Worm (Caenorhabditis elegans): ENCODE measurements around the gene F22H10.3.

The F22H10.3 gene

DNA sequence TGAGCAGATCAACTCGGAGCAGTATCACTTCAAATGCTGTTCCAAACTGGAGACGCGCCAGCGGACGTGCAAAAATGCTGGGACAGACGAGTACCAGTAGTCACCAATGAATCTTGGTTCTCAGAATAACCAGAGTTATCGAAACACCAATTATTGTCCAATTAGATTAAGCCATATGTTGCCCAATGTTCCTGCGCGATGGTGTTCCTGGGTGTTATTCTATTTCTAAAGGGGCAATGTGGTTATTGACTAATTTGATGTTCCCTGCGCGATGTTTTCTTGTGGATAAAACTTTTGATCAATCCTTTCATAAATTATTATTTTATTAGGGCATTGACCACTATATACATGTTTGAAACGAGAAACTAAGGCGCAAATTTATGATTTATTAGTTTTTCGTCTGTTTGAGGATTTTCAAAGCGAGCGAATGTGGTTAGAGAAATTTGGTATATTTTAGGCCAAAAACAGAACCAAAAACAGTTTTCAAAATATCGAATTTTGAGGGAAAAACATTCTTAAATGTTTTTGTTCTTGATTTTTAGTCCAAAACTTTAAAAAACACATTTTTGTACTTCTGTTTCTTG lies 4.5 kb upstream of the F22H10.3 start:
- TF ChIP-seq ets-7 (tag; optimal IDR thresholded peaks at IDR 0.05) = no peak
- no peak for TF ChIP-seq ceh-13 (GFP tag; optimal IDR thresholded peaks at IDR 0.05)
- TF ChIP-seq tbx-11 (GFP tag; IDR thresholded peaks at IDR 0.05) = no peak; the same call in 1 of the 2 replicates
- TF ChIP-seq hmg-4 (GFP tag; optimal IDR thresholded peaks at IDR 0.05) = peak; percentile 33
- TF ChIP-seq ceh-36 (tag; optimal IDR thresholded peaks at IDR 0.05) = no peak
- peak; percentile 95 for TF ChIP-seq F13C5.2 (tag; optimal IDR thresholded peaks at IDR 0.05)
- TF ChIP-seq flt-1 (GFP tag; IDR thresholded peaks at IDR 0.05) = peak; percentile 52; the same call in 1 of the 2 replicates
- 0 out of 2 replicates have a peak, but pooled peaks have one; percentile 12 for TF ChIP-seq scrt-1 (GFP tag; IDR thresholded peaks at IDR 0.05)
- TF ChIP-seq pes-1 (GFP tag; IDR thresholded peaks at IDR 0.05) = peak; percentile 57
- peak; percentile 72 for TF ChIP-seq tbx-37 (GFP tag; conservative IDR thresholded peaks at IDR 0.05)
- no peak for TF ChIP-seq B0310.2 (tag; optimal IDR thresholded peaks at IDR 0.05)
- no peak for TF ChIP-seq aly-1 (tag; optimal IDR thresholded peaks at IDR 0.05)
- no peak for TF ChIP-seq ama-1 (optimal IDR thresholded peaks at IDR 0.05)
- no peak for TF ChIP-seq tra-4 (tag; optimal IDR thresholded peaks at IDR 0.05)
- no peak for TF ChIP-seq sea-1 (GFP tag; conservative IDR thresholded peaks at IDR 0.05)
- TF ChIP-seq hmbx-1 (tag; optimal IDR thresholded peaks at IDR 0.05) = no peak
- TF ChIP-seq hnd-1 (tag; optimal IDR thresholded peaks at IDR 0.05) = no peak

DNA sequence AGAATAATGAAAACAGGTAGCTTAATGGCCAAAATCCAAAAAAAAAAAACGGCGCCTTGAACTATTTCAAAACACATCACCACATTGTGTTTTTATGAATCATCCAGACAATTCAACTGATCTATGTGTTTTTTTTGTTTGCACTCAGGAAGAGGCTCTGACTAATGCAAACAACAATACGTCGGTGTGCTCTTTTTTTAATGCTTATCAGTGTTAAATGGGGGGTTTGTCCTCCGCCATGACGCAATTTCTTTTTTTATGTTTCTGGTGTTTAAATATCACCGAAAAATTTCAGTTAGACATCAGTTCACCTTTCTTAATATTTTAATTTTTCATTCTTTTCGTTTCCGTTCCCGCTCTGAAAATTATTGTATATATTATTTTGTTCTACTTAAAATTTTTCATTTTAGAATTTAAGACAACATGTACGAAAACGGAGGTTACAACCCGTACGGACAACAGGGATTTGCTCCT lies 1.6 kb upstream of the F22H10.3 start, which contains the start of gene F22H10.2:
Gene F22H10.2 (plus strand): TSS at position 424 of the 474 bp plus-strand sequence.
- TF ChIP-seq ceh-13 (GFP tag; optimal IDR thresholded peaks at IDR 0.05) = no peak
- TF ChIP-seq scrt-1 (GFP tag; IDR thresholded peaks at IDR 0.05) = no peak
- TF ChIP-seq ets-7 (tag; optimal IDR thresholded peaks at IDR 0.05) = no peak
- TF ChIP-seq hmg-4 (GFP tag; optimal IDR thresholded peaks at IDR 0.05) = no peak
- TF ChIP-seq pes-1 (GFP tag; IDR thresholded peaks at IDR 0.05) = no peak
- TF ChIP-seq tra-4 (tag; optimal IDR thresholded peaks at IDR 0.05) = no peak
- no peak for TF ChIP-seq hnd-1 (tag; optimal IDR thresholded peaks at IDR 0.05)

DNA sequence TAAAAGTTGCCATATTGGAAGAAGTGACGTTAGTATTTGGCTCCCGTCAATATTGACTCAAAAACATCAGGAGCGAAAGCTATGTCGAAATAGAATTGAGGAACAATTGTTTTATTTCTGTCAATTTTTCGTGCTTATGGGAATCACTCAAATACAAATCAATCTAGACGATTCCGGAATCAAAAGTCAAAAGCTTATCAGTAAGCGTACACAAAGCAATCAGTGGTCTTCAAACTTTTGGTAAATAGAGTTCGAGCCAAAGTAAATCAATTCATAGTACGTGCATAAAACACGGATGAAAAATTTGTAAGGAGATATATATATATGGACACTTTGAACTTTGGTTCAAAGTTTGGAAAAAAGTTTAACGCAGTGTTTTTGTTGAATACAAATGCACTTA lies 590 bp upstream of the F22H10.3 start:
- no peak for TF ChIP-seq tbx-11 (GFP tag; IDR thresholded peaks at IDR 0.05)

DNA sequence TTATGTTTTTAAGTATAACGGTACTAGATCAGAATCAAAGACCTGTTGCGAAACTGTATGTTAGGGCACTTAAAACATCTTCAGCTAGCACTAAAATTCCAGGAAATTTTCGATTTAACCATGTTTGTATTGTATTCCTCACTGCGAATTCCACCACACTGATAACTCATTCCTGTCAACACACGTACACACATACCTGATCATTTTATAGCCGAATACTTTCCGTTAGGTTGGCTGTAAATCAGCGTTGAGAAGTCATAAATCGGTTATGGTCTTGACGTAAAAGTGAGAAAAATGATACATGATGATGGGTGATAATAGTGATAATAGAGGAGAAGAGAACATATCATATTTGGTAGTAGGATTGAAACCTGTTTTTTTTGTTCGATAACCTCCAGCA lies 1.8 kb downstream of the F22H10.3 start:
- no peak for TF ChIP-seq hmbx-1 (tag; optimal IDR thresholded peaks at IDR 0.05)
- no peak for TF ChIP-seq tbx-11 (GFP tag; IDR thresholded peaks at IDR 0.05)
- TF ChIP-seq scrt-1 (GFP tag; IDR thresholded peaks at IDR 0.05) = no peak
- no peak for TF ChIP-seq hnd-1 (tag; optimal IDR thresholded peaks at IDR 0.05)
- TF ChIP-seq aly-1 (tag; optimal IDR thresholded peaks at IDR 0.05) = no peak
- no peak for TF ChIP-seq pes-1 (GFP tag; IDR thresholded peaks at IDR 0.05)
- no peak for TF ChIP-seq tbx-37 (GFP tag; conservative IDR thresholded peaks at IDR 0.05)
- TF ChIP-seq ama-1 (optimal IDR thresholded peaks at IDR 0.05) = no peak
- TF ChIP-seq F13C5.2 (tag; optimal IDR thresholded peaks at IDR 0.05) = no peak
- TF ChIP-seq hmg-4 (GFP tag; optimal IDR thresholded peaks at IDR 0.05) = no peak
- no peak for TF ChIP-seq sea-1 (GFP tag; conservative IDR thresholded peaks at IDR 0.05)
- no peak for TF ChIP-seq ets-7 (tag; optimal IDR thresholded peaks at IDR 0.05)

DNA sequence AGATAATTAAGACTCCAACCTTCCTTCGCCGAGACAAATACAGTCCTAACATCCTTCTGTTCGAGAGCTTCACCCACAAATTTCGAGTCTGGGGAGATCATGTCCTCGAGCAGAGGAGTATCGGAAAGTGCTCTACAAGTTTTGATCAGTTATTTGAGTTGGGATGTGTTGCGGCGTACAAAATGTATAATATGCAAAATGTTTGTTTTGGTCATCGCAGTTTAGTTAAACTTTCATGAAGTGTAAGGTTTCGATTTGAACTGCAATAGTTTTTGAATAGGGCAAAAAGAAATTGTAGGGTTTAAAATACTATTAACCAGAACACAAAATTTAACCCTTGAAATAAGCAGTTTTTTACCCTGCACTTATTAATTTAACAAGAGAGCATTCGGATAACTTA lies 2.9 kb downstream of the F22H10.3 start, which contains the start of gene tag-343:
Gene tag-343 (minus strand): TSS at position 101 of the 400 bp plus-strand sequence.
- no peak for TF ChIP-seq hmg-4 (GFP tag; optimal IDR thresholded peaks at IDR 0.05)
- no peak for TF ChIP-seq ets-7 (tag; optimal IDR thresholded peaks at IDR 0.05)

DNA sequence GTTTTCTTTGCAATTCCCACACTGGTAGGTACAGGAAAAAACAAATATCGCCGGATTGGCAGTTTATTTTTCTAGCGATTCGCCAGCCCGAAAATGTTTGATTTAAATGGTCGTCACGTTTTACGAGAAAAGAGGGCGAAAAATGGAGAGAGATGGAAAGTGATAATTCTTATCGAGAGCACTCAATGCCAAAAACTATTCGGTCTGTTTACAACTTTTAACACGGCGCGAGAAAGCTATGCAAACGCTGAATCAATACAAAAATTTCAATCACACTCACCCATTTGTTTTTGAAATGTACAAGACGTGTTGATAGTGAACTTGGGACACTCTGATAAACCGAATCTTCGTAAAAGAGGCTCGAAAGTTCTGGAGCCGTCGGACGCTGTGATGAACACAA lies 4.8 kb downstream of the F22H10.3 start:
- TF ChIP-seq pes-1 (GFP tag; IDR thresholded peaks at IDR 0.05) = no peak
- TF ChIP-seq B0310.2 (tag; optimal IDR thresholded peaks at IDR 0.05) = no peak
- no peak for TF ChIP-seq ama-1 (optimal IDR thresholded peaks at IDR 0.05)
- TF ChIP-seq F13C5.2 (tag; optimal IDR thresholded peaks at IDR 0.05) = no peak
- no peak for TF ChIP-seq ets-7 (tag; optimal IDR thresholded peaks at IDR 0.05)
- TF ChIP-seq sea-1 (GFP tag; conservative IDR thresholded peaks at IDR 0.05) = no peak
- no peak for TF ChIP-seq hnd-1 (tag; optimal IDR thresholded peaks at IDR 0.05)
- TF ChIP-seq hmg-4 (GFP tag; optimal IDR thresholded peaks at IDR 0.05) = no peak
- TF ChIP-seq tbx-11 (GFP tag; IDR thresholded peaks at IDR 0.05) = no peak
- TF ChIP-seq tra-4 (tag; optimal IDR thresholded peaks at IDR 0.05) = no peak
- no peak for TF ChIP-seq hmbx-1 (tag; optimal IDR thresholded peaks at IDR 0.05)
- no peak for TF ChIP-seq scrt-1 (GFP tag; IDR thresholded peaks at IDR 0.05)

DNA sequence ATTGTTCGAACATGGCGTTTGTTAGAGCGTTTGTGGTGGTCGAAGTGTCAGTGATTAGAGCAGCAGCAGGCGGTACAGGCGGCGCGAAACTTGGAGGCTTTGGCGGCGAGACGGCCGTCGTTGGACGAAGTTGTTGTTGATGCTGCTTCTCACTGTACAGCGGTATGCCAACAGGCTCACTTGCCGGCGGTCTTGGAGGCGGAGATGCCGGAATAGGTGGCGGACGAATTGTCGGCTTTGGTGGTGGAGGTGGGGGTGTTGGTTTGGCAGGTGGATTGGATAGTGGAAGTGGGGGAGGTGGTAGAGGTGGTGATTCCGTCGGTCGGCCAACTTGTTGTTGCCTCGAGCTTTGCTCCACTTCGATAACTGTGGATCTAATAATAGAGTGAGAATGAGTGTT lies 6.3 kb downstream of the F22H10.3 start:
- TF ChIP-seq tbx-37 (GFP tag; conservative IDR thresholded peaks at IDR 0.05) (no peak), hmg-4 (GFP tag; optimal IDR thresholded peaks at IDR 0.05) (no peak), ceh-36 (tag; optimal IDR thresholded peaks at IDR 0.05) (no peak), hnd-1 (tag; optimal IDR thresholded peaks at IDR 0.05) (no peak), tbx-11 (GFP tag; IDR thresholded peaks at IDR 0.05) (no peak), tra-4 (tag; optimal IDR thresholded peaks at IDR 0.05) (no peak), scrt-1 (GFP tag; IDR thresholded peaks at IDR 0.05) (no peak), hmbx-1 (tag; optimal IDR thresholded peaks at IDR 0.05) (no peak), ceh-13 (GFP tag; optimal IDR thresholded peaks at IDR 0.05) (no peak), F13C5.2 (tag; optimal IDR thresholded peaks at IDR 0.05) (no peak), ama-1 (optimal IDR thresholded peaks at IDR 0.05) (no peak), aly-1 (tag; optimal IDR thresholded peaks at IDR 0.05) (no peak), ets-7 (tag; optimal IDR thresholded peaks at IDR 0.05) (no peak), pes-1 (GFP tag; IDR thresholded peaks at IDR 0.05) (no peak), B0310.2 (tag; optimal IDR thresholded peaks at IDR 0.05) (no peak), flt-1 (GFP tag; IDR thresholded peaks at IDR 0.05) (no peak), sea-1 (GFP tag; conservative IDR thresholded peaks at IDR 0.05) (no peak)

DNA sequence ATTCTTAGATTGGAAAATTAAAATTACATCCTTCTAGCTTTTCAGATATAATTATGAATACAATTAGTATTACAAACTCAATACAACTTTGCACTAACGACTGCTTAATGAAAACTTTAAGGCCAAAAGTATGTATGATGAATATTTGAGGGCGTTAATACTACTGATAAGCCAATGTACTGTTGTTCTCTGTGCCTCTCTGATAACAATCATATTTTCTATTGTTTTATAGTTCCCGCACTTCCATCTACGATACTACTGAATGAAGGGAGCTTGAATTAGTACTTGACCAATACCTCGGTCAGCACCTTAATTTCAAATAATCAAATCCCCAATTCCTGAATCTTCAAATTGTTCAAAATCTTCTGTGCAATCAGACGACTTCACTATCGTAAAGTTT lies 8.4 kb downstream of the F22H10.3 start:
- no peak for TF ChIP-seq aly-1 (tag; optimal IDR thresholded peaks at IDR 0.05)
- no peak for TF ChIP-seq hmbx-1 (tag; optimal IDR thresholded peaks at IDR 0.05)

Measured in whole organism, early embryonic.